Fruit fly (Drosophila melanogaster) whole organism, embryonic: ENCODE measurements around the gene PIP82.

Experiments
- Atf-2 ChIP-seq: fragments of 200-800 bp; sonication (Bioruptor generic); optimal IDR thresholded peaks from 2 replicates; lab custom pipeline; 2016; ENCODE audit warnings: missing biosample characterization, missing genetic modification characterization
- CG10543 ChIP-seq: fragments of 200-800 bp; sonication (Bioruptor generic); optimal IDR thresholded peaks from 3 replicates; lab custom pipeline; 2017; ENCODE audit warnings: missing biosample characterization, mild to moderate bottlenecking, missing genetic modification characterization, moderate library complexity
- CG10565 ChIP-seq: fragments of 200-800 bp; sonication (Bioruptor generic); optimal IDR thresholded peaks from 3 replicates; lab custom pipeline; 2016; ENCODE audit warnings: missing biosample characterization, mild to moderate bottlenecking, missing genetic modification characterization
- CG12071 ChIP-seq: fragments of 200-800 bp; sonication (Bioruptor generic); optimal IDR thresholded peaks from 3 replicates; lab custom pipeline; 2018; ENCODE audit warnings: missing biosample characterization, mild to moderate bottlenecking, missing genetic modification characterization
- CG1529 ChIP-seq: fragments of 200-800 bp; sonication (Bioruptor generic); optimal IDR thresholded peaks from 3 replicates; lab custom pipeline; 2018; ENCODE audit warnings: missing biosample characterization, missing genetic modification characterization
- CG16779 ChIP-seq: fragments of 200-800 bp; sonication (Bioruptor generic); IDR thresholded peaks from 2 replicates; pipeline ENCODE4 v1.3.6; 2022; ENCODE audit warnings: missing biosample characterization, missing genetic modification characterization
- CG16815 ChIP-seq: fragments of 200-800 bp; sonication (Bioruptor generic); optimal IDR thresholded peaks from 3 replicates; lab custom pipeline; 2017; ENCODE audit warnings: missing biosample characterization, mild to moderate bottlenecking, missing genetic modification characterization
- CG17186 ChIP-seq: fragments of 200-800 bp; sonication (Bioruptor generic); optimal IDR thresholded peaks from 3 replicates; lab custom pipeline; 2017; ENCODE audit warnings: missing biosample characterization, missing genetic modification reagents, missing genetic modification characterization
- CG2129 ChIP-seq: fragments of 200-800 bp; sonication (Bioruptor generic); IDR thresholded peaks from 2 replicates; pipeline ENCODE4 v1.3.6; 2022; ENCODE audit warnings: missing biosample characterization, missing genetic modification characterization; ENCODE audit not compliant: partially characterized antibody
- CG30020 ChIP-seq: fragments of 200-800 bp; optimal IDR thresholded peaks from 2 replicates; lab custom pipeline; 2019; ENCODE audit warnings: missing biosample characterization, mild to moderate bottlenecking, missing genetic modification characterization, moderate library complexity
- CG30431 ChIP-seq: fragments of 200-800 bp; sonication (Bioruptor generic); optimal IDR thresholded peaks from 2 replicates; lab custom pipeline; 2017; ENCODE audit warnings: missing biosample characterization, missing genetic modification characterization
- CG31224 ChIP-seq: fragments of 200-800 bp; sonication (Bioruptor generic); IDR thresholded peaks from 2 replicates; pipeline ENCODE4 v1.3.6; 2022; ENCODE audit warnings: missing biosample characterization, missing genetic modification characterization
- CG33557 ChIP-seq: fragments of 200-800 bp; sonication (Bioruptor generic); optimal IDR thresholded peaks from 2 replicates; lab custom pipeline; 2019; ENCODE audit warnings: missing biosample characterization, mild to moderate bottlenecking, missing genetic modification characterization, moderate library complexity
- CG3847 ChIP-seq: fragments of 200-800 bp; sonication (Bioruptor generic); IDR thresholded peaks from 2 replicates; pipeline ENCODE4 v1.3.6; 2022; ENCODE audit warnings: missing biosample characterization, missing genetic modification characterization
- CG7357 ChIP-seq: fragments of 200-800 bp; sonication (Bioruptor generic); IDR thresholded peaks from 3 replicates; pipeline ENCODE4 v1.3.6; 2022; ENCODE audit warnings: missing biosample characterization, missing genetic modification characterization
- CG8281 ChIP-seq: fragments of 200-800 bp; sonication (Bioruptor generic); optimal IDR thresholded peaks from 2 replicates; lab custom pipeline; 2018; ENCODE audit warnings: missing biosample characterization, mild to moderate bottlenecking, missing genetic modification characterization, moderate library complexity
- CG8388 ChIP-seq: fragments of 200-800 bp; sonication (Bioruptor generic); optimal IDR thresholded peaks from 2 replicates; lab custom pipeline; 2019; ENCODE audit warnings: missing biosample characterization, mild to moderate bottlenecking, missing genetic modification characterization, moderate library complexity
- CG9727 ChIP-seq: fragments of 200-800 bp; sonication (Bioruptor generic); optimal IDR thresholded peaks from 3 replicates; lab custom pipeline; 2017; ENCODE audit warnings: missing biosample characterization, mild to moderate bottlenecking, missing genetic modification characterization
- CG9932 ChIP-seq: fragments of 200-800 bp; sonication (Bioruptor generic); IDR thresholded peaks from 2 replicates; pipeline ENCODE4 v1.3.6; 2022; ENCODE audit warnings: missing biosample characterization, missing genetic modification characterization
- D19B ChIP-seq: fragments of 200-800 bp; sonication (Bioruptor generic); optimal IDR thresholded peaks from 2 replicates; lab custom pipeline; 2017; ENCODE audit warnings: missing biosample characterization, mild to moderate bottlenecking, missing genetic modification characterization
- HmgZ ChIP-seq: fragments of 200-800 bp; sonication (Bioruptor generic); optimal IDR thresholded peaks from 2 replicates; lab custom pipeline; 2018; ENCODE audit warnings: missing biosample characterization, mild to moderate bottlenecking, missing genetic modification characterization
- Kr ChIP-seq: fragments of 200-800 bp; sonication (Bioruptor generic); optimal IDR thresholded peaks from 2 replicates; lab custom pipeline; 2017; ENCODE audit warnings: missing biosample characterization, mild to moderate bottlenecking, missing genetic modification characterization
- Mad ChIP-seq: fragments of 200-800 bp; sonication (Bioruptor generic); optimal IDR thresholded peaks from 2 replicates; lab custom pipeline; 2016; ENCODE audit warnings: missing biosample characterization, missing genetic modification characterization
- NfI ChIP-seq: fragments of 200-800 bp; sonication (Bioruptor generic); optimal IDR thresholded peaks from 3 replicates; lab custom pipeline; 2018; ENCODE audit warnings: missing biosample characterization, mild to moderate bottlenecking, missing genetic modification characterization, moderate library complexity
- Rx ChIP-seq: fragments of 200-800 bp; sonication (Bioruptor generic); IDR thresholded peaks from 2 replicates; pipeline ENCODE4 v1.3.6; 2022; ENCODE audit warnings: missing biosample characterization, missing genetic modification characterization
- Side ChIP-seq: fragments of 200-800 bp; sonication (Bioruptor generic); optimal IDR thresholded peaks from 2 replicates; lab custom pipeline; 2016; ENCODE audit warnings: missing biosample characterization, missing genetic modification characterization
- ab ChIP-seq: fragments of 200-800 bp; sonication (Bioruptor generic); optimal IDR thresholded peaks from 2 replicates; lab custom pipeline; 2016; ENCODE audit warnings: missing biosample characterization, missing genetic modification characterization
- ara ChIP-seq: fragments of 200-800 bp; sonication (Bioruptor generic); IDR thresholded peaks from 2 replicates; pipeline ENCODE4 v1.3.6; 2022; ENCODE audit warnings: missing biosample characterization, missing genetic modification characterization
- az2 ChIP-seq: fragments of 200-800 bp; sonication (Bioruptor generic); optimal IDR thresholded peaks from 3 replicates; lab custom pipeline; 2016; ENCODE audit warnings: missing biosample characterization, missing genetic modification characterization
- caup ChIP-seq: fragments of 200-800 bp; sonication (Bioruptor generic); optimal IDR thresholded peaks from 3 replicates; lab custom pipeline; 2017; ENCODE audit warnings: missing biosample characterization, mild to moderate bottlenecking, missing genetic modification characterization, moderate library complexity; ENCODE audit not compliant: severe bottlenecking
- chif ChIP-seq, 2 experiments: fragments of 200-800 bp; sonication (Bioruptor generic); optimal IDR thresholded peaks; 3 replicates each; lab custom pipeline; 2016; ENCODE audit warnings: missing biosample characterization in 2 of 2, missing genetic modification characterization in 2 of 2
- chn ChIP-seq: fragments of 200-800 bp; sonication (Bioruptor generic); optimal IDR thresholded peaks from 2 replicates; lab custom pipeline; 2016; ENCODE audit warnings: missing biosample characterization, missing genetic modification characterization
- ci ChIP-seq: fragments of 200-800 bp; sonication (Bioruptor generic); IDR thresholded peaks from 3 replicates; pipeline ENCODE4 v1.3.6; 2022; ENCODE audit warnings: missing biosample characterization, missing genetic modification characterization
- dm ChIP-seq: fragments of 200-800 bp; sonication (Bioruptor generic); optimal IDR thresholded peaks from 3 replicates; lab custom pipeline; 2016; ENCODE audit warnings: missing biosample characterization, missing genetic modification characterization
- jing ChIP-seq: fragments of 200-800 bp; sonication (Bioruptor generic); optimal IDR thresholded peaks from 2 replicates; lab custom pipeline; 2018; ENCODE audit warnings: missing biosample characterization, mild to moderate bottlenecking, missing genetic modification characterization
- phol ChIP-seq: fragments of 200-800 bp; sonication (Bioruptor generic); optimal IDR thresholded peaks from 3 replicates; lab custom pipeline; 2018; ENCODE audit warnings: missing biosample characterization, mild to moderate bottlenecking, missing genetic modification characterization, moderate library complexity
- pnt ChIP-seq: fragments of 200-800 bp; sonication (Bioruptor generic); optimal IDR thresholded peaks from 3 replicates; lab custom pipeline; 2016; ENCODE audit warnings: missing biosample characterization, missing genetic modification characterization
- pros ChIP-seq: fragments of 200-800 bp; sonication (Bioruptor generic); optimal IDR thresholded peaks from 3 replicates; lab custom pipeline; 2019; ENCODE audit warnings: missing biosample characterization, mild to moderate bottlenecking, missing genetic modification characterization, moderate library complexity
- psq ChIP-seq: fragments of 200-800 bp; sonication (Bioruptor generic); optimal IDR thresholded peaks from 2 replicates; lab custom pipeline; 2017; ENCODE audit warnings: missing biosample characterization, missing genetic modification characterization
- ro ChIP-seq: fragments of 200-800 bp; sonication (Bioruptor generic); IDR thresholded peaks from 2 replicates; pipeline ENCODE4 v1.3.6; 2022; ENCODE audit warnings: missing biosample characterization, missing genetic modification characterization
- row ChIP-seq: fragments of 200-800 bp; sonication (Bioruptor generic); IDR thresholded peaks from 3 replicates; pipeline ENCODE4 v1.3.6; 2022; ENCODE audit warnings: missing biosample characterization, missing genetic modification characterization
- slp2 ChIP-seq: fragments of 200-800 bp; sonication (Bioruptor generic); optimal IDR thresholded peaks from 2 replicates; lab custom pipeline; 2016; ENCODE audit warnings: missing biosample characterization, missing genetic modification characterization
- tll ChIP-seq, 2 experiments: fragments of 200-800 bp in 1 of 2; fragments of >200 bp in 1 of 2; sonication (Bioruptor generic) in 1 of 2; optimal IDR thresholded peaks; 2 replicates each; lab custom pipeline; 2017 to 2019; ENCODE audit warnings: missing biosample characterization in 2 of 2, missing genetic modification characterization in 2 of 2, mild to moderate bottlenecking in 1 of 2, moderate library complexity in 1 of 2
- twi ChIP-seq: fragments of 200-800 bp; optimal IDR thresholded peaks from 2 replicates; lab custom pipeline; 2019; ENCODE audit warnings: missing biosample characterization, mild to moderate bottlenecking, missing genetic modification characterization, moderate library complexity
- unpg ChIP-seq: fragments of 200-800 bp; sonication (Bioruptor generic); optimal IDR thresholded peaks from 3 replicates; lab custom pipeline; 2018; ENCODE audit warnings: missing biosample characterization, mild to moderate bottlenecking, missing genetic modification characterization, moderate library complexity
- wek ChIP-seq: fragments of 200-800 bp; sonication (Bioruptor generic); optimal IDR thresholded peaks from 3 replicates; lab custom pipeline; 2018; ENCODE audit warnings: missing biosample characterization, mild to moderate bottlenecking, missing genetic modification characterization, moderate library complexity
- zf30C ChIP-seq: fragments of 200-800 bp; sonication (Bioruptor generic); optimal IDR thresholded peaks from 3 replicates; lab custom pipeline; 2018; ENCODE audit warnings: missing biosample characterization, mild to moderate bottlenecking, missing genetic modification characterization
- zfh1 ChIP-seq: fragments of 200-800 bp; sonication (Bioruptor generic); IDR thresholded peaks from 3 replicates; pipeline ENCODE4 v1.3.6; 2022; ENCODE audit warnings: missing biosample characterization, missing genetic modification characterization

PIP82 gene

dm6 chrX:8561404-8562397 lies 32.2 kb upstream of the PIP82 start:
- peak; percentile 31 for TF ChIP-seq caup (GFP tag; lab: Kevin White, UChicago)
- no peak for TF ChIP-seq ara
- no peak for TF ChIP-seq jing (GFP tag; lab: Kevin White, UChicago)
- no peak for TF ChIP-seq psq
- TF ChIP-seq NfI, result no peak
- TF ChIP-seq ci (GFP tag; lab: Robert Waterston, UW), result peak; percentile 72
- no peak for TF ChIP-seq CG8388 (GFP tag; lab: Kevin White, UChicago)
- TF ChIP-seq tll (GFP tag; optimal IDR thresholded peaks at IDR 0.05; lab: Kevin White, UChicago), result no peak
- TF ChIP-seq slp2, result no peak
- TF ChIP-seq CG7357 (GFP tag; lab: Robert Waterston, UW), result no peak
- peak; percentile 56 for TF ChIP-seq Side (GFP tag; lab: Kevin White, UChicago)
- no peak for TF ChIP-seq CG16815 (GFP tag; lab: Kevin White, UChicago)
- TF ChIP-seq unpg (GFP tag; lab: Kevin White, UChicago), result peak; percentile 28
- peak; percentile 36 for TF ChIP-seq dm (GFP tag; lab: Kevin White, UChicago)
- no peak for TF ChIP-seq Mad (GFP tag; lab: Kevin White, UChicago)
- TF ChIP-seq Atf-2 (GFP tag; lab: Kevin White, UChicago), result no peak
- peak; percentile 35 to 38 for TF ChIP-seq chif (GFP tag; optimal IDR thresholded peaks at IDR 0.05; lab: Kevin White, UChicago)
- no peak for TF ChIP-seq CG10565 (GFP tag; lab: Kevin White, UChicago)
- no peak for TF ChIP-seq Rx (GFP tag; lab: Robert Waterston, UW)
- no peak for TF ChIP-seq az2 (GFP tag; lab: Kevin White, UChicago)
- peak; percentile 75 for TF ChIP-seq Kr
- TF ChIP-seq CG12071, result peak; percentile 34
- no peak for TF ChIP-seq D19B (GFP tag; lab: Kevin White, UChicago)
- no peak for TF ChIP-seq ab (GFP tag; lab: Kevin White, UChicago)
- no peak for TF ChIP-seq CG31224 (GFP tag; lab: Robert Waterston, UW)
- TF ChIP-seq twi, result no peak
- TF ChIP-seq CG17186 (GFP tag; lab: Kevin White, UChicago), result peak; percentile 19
- TF ChIP-seq CG30431 (GFP tag; lab: Kevin White, UChicago), result no peak
- no peak for TF ChIP-seq CG30020 (tag; lab: Kevin White, UChicago)
- TF ChIP-seq CG9932 (GFP tag; lab: Robert Waterston, UW), result peak; percentile 46
- peak; percentile 17 for TF ChIP-seq chn
- no peak for TF ChIP-seq CG9727 (GFP tag; lab: Kevin White, UChicago)
- peak; percentile 56 for TF ChIP-seq CG8281 (tag; lab: Kevin White, UChicago)
- TF ChIP-seq pros (GFP tag; lab: Kevin White, UChicago), result peak; percentile 89
- peak; percentile 16 for TF ChIP-seq phol (tag; lab: Kevin White, UChicago)
- no peak for TF ChIP-seq CG1529 (GFP tag; lab: Kevin White, UChicago)
- no peak for TF ChIP-seq CG2129 (GFP tag; lab: Robert Waterston, UW)
- TF ChIP-seq zf30C (GFP tag; lab: Kevin White, UChicago), result no peak
- peak; percentile 34 for TF ChIP-seq wek (GFP tag; lab: Kevin White, UChicago)
- no peak for TF ChIP-seq CG33557
- TF ChIP-seq CG10543 (GFP tag; lab: Kevin White, UChicago), result peak; percentile 62
- TF ChIP-seq ro (GFP tag; lab: Robert Waterston, UW), result no peak
- TF ChIP-seq zfh1 (GFP tag; lab: Robert Waterston, UW), result peak; percentile 63; the same call in 2 of the 3 replicates
- no peak for TF ChIP-seq row
- TF ChIP-seq CG3847 (GFP tag; lab: Robert Waterston, UW), result 0 out of 2 replicates have a peak, but pooled peaks have one; percentile 16
- TF ChIP-seq CG16779, result no peak
- TF ChIP-seq pnt (GFP tag; lab: Kevin White, UChicago), result peak; percentile 4
- TF ChIP-seq HmgZ (tag; lab: Kevin White, UChicago), result peak; percentile 12
